Fruit fly (Drosophila melanogaster) whole organism, embryonic: ENCODE data around the gene APC4.

Source experiments
- Aef1 ChIP-seq: fragments of 200-800 bp; sonication (Bioruptor generic); IDR thresholded peaks from 3 replicates; pipeline ENCODE4 v1.3.6; 2022; ENCODE audit warnings: missing biosample characterization, missing genetic modification characterization
- BEAF-32 ChIP-seq: fragments of 200-800 bp; sonication (Bioruptor generic); optimal IDR thresholded peaks from 3 replicates; lab custom pipeline; 2017; ENCODE audit warnings: missing biosample characterization, missing genetic modification characterization, mild to moderate bottlenecking, moderate library complexity, missing genetic modification reagents
- CG10654 ChIP-seq: fragments of 200-800 bp; sonication (Bioruptor generic); optimal IDR thresholded peaks from 2 replicates; lab custom pipeline; 2016; ENCODE audit warnings: missing biosample characterization, missing genetic modification characterization
- CG10979 ChIP-seq: fragments of 200-800 bp; sonication (Bioruptor generic); optimal IDR thresholded peaks from 2 replicates; lab custom pipeline; 2018; ENCODE audit warnings: missing biosample characterization, mild to moderate bottlenecking, missing genetic modification characterization, moderate library complexity
- CG12769 ChIP-seq: fragments of 200-800 bp; sonication (Bioruptor generic); optimal IDR thresholded peaks from 2 replicates; lab custom pipeline; 2019; ENCODE audit warnings: missing biosample characterization, mild to moderate bottlenecking, missing genetic modification characterization, moderate library complexity
- CG14860 ChIP-seq: fragments of 200-800 bp; sonication (Bioruptor generic); IDR thresholded peaks from 3 replicates; pipeline ENCODE4 v1.3.6; 2022; ENCODE audit warnings: missing biosample characterization, missing genetic modification characterization; ENCODE audit not compliant: partially characterized antibody
- CG15011 ChIP-seq: fragments of 200-800 bp; sonication (Bioruptor generic); optimal IDR thresholded peaks from 3 replicates; lab custom pipeline; 2018; ENCODE audit warnings: missing biosample characterization, mild to moderate bottlenecking, missing genetic modification characterization
- CG15073 ChIP-seq: fragments of 200-800 bp; sonication (Bioruptor generic); optimal IDR thresholded peaks from 2 replicates; lab custom pipeline; 2016; ENCODE audit warnings: missing biosample characterization, missing genetic modification characterization
- CG1603 ChIP-seq: fragments of 200-800 bp; sonication (Bioruptor generic); optimal IDR thresholded peaks from 2 replicates; lab custom pipeline; 2019; ENCODE audit warnings: missing biosample characterization, mild to moderate bottlenecking, missing genetic modification characterization, moderate library complexity
- CG1832 ChIP-seq: fragments of 200-800 bp; sonication (Bioruptor generic); optimal IDR thresholded peaks from 2 replicates; lab custom pipeline; 2017; ENCODE audit warnings: missing biosample characterization, mild to moderate bottlenecking, missing genetic modification characterization, inconsistent platforms
- CG18619 ChIP-seq: fragments of 200-800 bp; sonication (Bioruptor generic); optimal IDR thresholded peaks from 3 replicates; lab custom pipeline; 2017; ENCODE audit warnings: missing biosample characterization, mild to moderate bottlenecking, missing genetic modification characterization
- CG2120 ChIP-seq: fragments of 200-800 bp; sonication (Bioruptor generic); optimal IDR thresholded peaks from 3 replicates; lab custom pipeline; 2016; ENCODE audit warnings: missing biosample characterization, missing genetic modification characterization
- CG2199 ChIP-seq: fragments of 200-800 bp; sonication (Bioruptor generic); IDR thresholded peaks from 3 replicates; pipeline ENCODE4 v1.3.6; 2022; ENCODE audit warnings: missing biosample characterization, missing genetic modification characterization
- CG6689 ChIP-seq: fragments of 200-800 bp; sonication (Bioruptor generic); IDR thresholded peaks from 2 replicates; pipeline ENCODE4 v1.3.6; 2022; ENCODE audit warnings: missing biosample characterization, missing genetic modification characterization
- CG6791 ChIP-seq: fragments of 200-800 bp; sonication (Bioruptor generic); IDR thresholded peaks from 3 replicates; pipeline ENCODE4 v1.3.6; 2022; ENCODE audit warnings: missing biosample characterization, missing genetic modification characterization; ENCODE audit not compliant: partially characterized antibody
- CG6854 ChIP-seq: fragments of 200-800 bp; sonication (Bioruptor generic); optimal IDR thresholded peaks from 3 replicates; lab custom pipeline; 2017; ENCODE audit warnings: missing biosample characterization, mild to moderate bottlenecking, missing genetic modification characterization
- CG7928 ChIP-seq: fragments of 200-800 bp; sonication (Bioruptor generic); optimal IDR thresholded peaks from 2 replicates; lab custom pipeline; 2017; ENCODE audit warnings: missing biosample characterization, mild to moderate bottlenecking, missing genetic modification characterization
- CG9797 ChIP-seq: fragments of 200-800 bp; sonication (Bioruptor generic); optimal IDR thresholded peaks from 3 replicates; lab custom pipeline; 2018; ENCODE audit warnings: missing biosample characterization, mild to moderate bottlenecking, missing genetic modification characterization
- E2f2 ChIP-seq: fragments of 200-800 bp; sonication (Bioruptor generic); IDR thresholded peaks from 2 replicates; pipeline ENCODE4 v1.3.6; 2022; ENCODE audit warnings: missing biosample characterization, missing genetic modification characterization
- Gsc ChIP-seq: fragments of 200-800 bp; sonication (Bioruptor generic); IDR thresholded peaks from 2 replicates; pipeline ENCODE4 v1.3.6; 2022; ENCODE audit warnings: missing biosample characterization, missing genetic modification characterization
- HLHmδ ChIP-seq: fragments of 200-800 bp; sonication (Bioruptor generic); optimal IDR thresholded peaks from 2 replicates; lab custom pipeline; 2018; ENCODE audit warnings: missing biosample characterization, mild to moderate bottlenecking, missing genetic modification characterization, moderate library complexity
- Lim3 ChIP-seq: fragments of 200-800 bp; sonication (Bioruptor generic); IDR thresholded peaks from 2 replicates; pipeline ENCODE4 v1.3.6; 2022; ENCODE audit warnings: missing biosample characterization, missing genetic modification characterization
- MESR4 ChIP-seq: fragments of 200-800 bp; sonication (Bioruptor generic); optimal IDR thresholded peaks from 2 replicates; lab custom pipeline; 2018; ENCODE audit warnings: missing biosample characterization, mild to moderate bottlenecking, missing genetic modification characterization, moderate library complexity
- Myb ChIP-seq: fragments of 200-800 bp; sonication (Bioruptor generic); optimal IDR thresholded peaks from 2 replicates; lab custom pipeline; 2016; ENCODE audit warnings: missing biosample characterization, missing genetic modification characterization
- Oli ChIP-seq: fragments of 200-800 bp; sonication (Bioruptor generic); optimal IDR thresholded peaks from 2 replicates; lab custom pipeline; 2018; ENCODE audit warnings: missing biosample characterization, mild to moderate bottlenecking, missing genetic modification characterization, moderate library complexity
- PHDP ChIP-seq: fragments of 200-800 bp; sonication (Bioruptor generic); optimal IDR thresholded peaks from 3 replicates; lab custom pipeline; 2018; ENCODE audit warnings: missing biosample characterization, mild to moderate bottlenecking, missing genetic modification characterization, moderate library complexity
- Sox100B ChIP-seq: fragments of 200-800 bp; sonication (Bioruptor generic); optimal IDR thresholded peaks from 3 replicates; lab custom pipeline; 2018; ENCODE audit warnings: missing biosample characterization, mild to moderate bottlenecking, missing genetic modification characterization
- Xrp1 ChIP-seq: fragments of 200-800 bp; sonication (Bioruptor generic); IDR thresholded peaks from 2 replicates; pipeline ENCODE4 v1.3.6; 2022; ENCODE audit warnings: missing biosample characterization, missing genetic modification characterization
- ato ChIP-seq: fragments of 200-800 bp; sonication (Bioruptor generic); IDR thresholded peaks from 2 replicates; pipeline ENCODE4 v1.3.6; 2022; ENCODE audit warnings: missing biosample characterization, missing genetic modification characterization; ENCODE audit not compliant: partially characterized antibody
- az2 ChIP-seq: fragments of 200-800 bp; sonication (Bioruptor generic); optimal IDR thresholded peaks from 3 replicates; lab custom pipeline; 2016; ENCODE audit warnings: missing biosample characterization, missing genetic modification characterization
- bab2 ChIP-seq: fragments of 200-800 bp; sonication (Bioruptor generic); optimal IDR thresholded peaks from 2 replicates; lab custom pipeline; 2016; ENCODE audit warnings: missing biosample characterization, missing genetic modification characterization
- en ChIP-seq: fragments of 200-800 bp; sonication (Bioruptor generic); optimal IDR thresholded peaks from 2 replicates; lab custom pipeline; 2016; ENCODE audit warnings: missing biosample characterization, missing genetic modification characterization
- fru ChIP-seq: fragments of >200 bp; optimal IDR thresholded peaks from 2 replicates; lab custom pipeline; 2017
- gcm ChIP-seq: fragments of 200-800 bp; sonication (Bioruptor generic); optimal IDR thresholded peaks from 2 replicates; lab custom pipeline; 2019; ENCODE audit warnings: missing biosample characterization, mild to moderate bottlenecking, missing genetic modification characterization, moderate library complexity
- hbn ChIP-seq: fragments of 200-800 bp; sonication (Bioruptor generic); IDR thresholded peaks from 2 replicates; pipeline ENCODE4 v1.3.6; 2022; ENCODE audit warnings: missing biosample characterization, missing genetic modification characterization; ENCODE audit not compliant: partially characterized antibody
- her ChIP-seq: fragments of 200-800 bp; sonication (Bioruptor generic); optimal IDR thresholded peaks from 2 replicates; lab custom pipeline; 2016; ENCODE audit warnings: missing biosample characterization, missing genetic modification characterization
- hkb ChIP-seq, 2 experiments: fragments of 200-800 bp in 1 of 2; fragments of >200 bp in 1 of 2; sonication (Bioruptor generic) in 1 of 2; IDR thresholded peaks in 1 of 2; optimal IDR thresholded peaks in 1 of 2; 2 replicates each; pipeline versions ENCODE4 v1.3.6 to Lab custom; 2017 to 2022; ENCODE audit warnings: missing biosample characterization in 1 of 2, missing genetic modification characterization in 1 of 2
- insv ChIP-seq, 2 experiments: fragments of 200-800 bp; sonication (Bioruptor generic); optimal IDR thresholded peaks; 3 replicates each; lab custom pipeline; 2016 to 2018; ENCODE audit warnings: missing biosample characterization in 2 of 2, missing genetic modification characterization in 2 of 2
- lbe ChIP-seq: fragments of 200-800 bp; sonication (Bioruptor generic); optimal IDR thresholded peaks from 2 replicates; lab custom pipeline; 2016; ENCODE audit warnings: missing biosample characterization, mild to moderate bottlenecking, missing genetic modification characterization
- lilli ChIP-seq: fragments of 200-800 bp; sonication (Bioruptor generic); optimal IDR thresholded peaks from 3 replicates; lab custom pipeline; 2016; ENCODE audit warnings: missing biosample characterization, missing genetic modification characterization
- lola ChIP-seq, 3 experiments: fragments of >200 bp in 2 of 3; fragments of 200-800 bp in 1 of 3; sonication (Bioruptor generic) in 1 of 3; optimal IDR thresholded peaks; 2 replicates each; lab custom pipeline; 2017 to 2019; ENCODE audit warnings: missing biosample characterization in 3 of 3, missing genetic modification characterization in 3 of 3, mild to moderate bottlenecking in 1 of 3, moderate library complexity in 1 of 3
- oc ChIP-seq: fragments of 200-800 bp; sonication (Bioruptor generic); optimal IDR thresholded peaks from 2 replicates; lab custom pipeline; 2018; ENCODE audit warnings: missing biosample characterization, mild to moderate bottlenecking, missing genetic modification characterization, moderate library complexity
- pzg ChIP-seq: fragments of 200-800 bp; sonication (Bioruptor generic); optimal IDR thresholded peaks from 3 replicates; lab custom pipeline; 2018; ENCODE audit warnings: missing biosample characterization, mild to moderate bottlenecking, missing genetic modification characterization, moderate library complexity
- schlank ChIP-seq: fragments of 200-800 bp; sonication (Bioruptor generic); optimal IDR thresholded peaks from 2 replicates; lab custom pipeline; 2018; ENCODE audit warnings: missing biosample characterization, mild to moderate bottlenecking, missing genetic modification characterization
- sim ChIP-seq: fragments of 200-800 bp; sonication (Bioruptor generic); IDR thresholded peaks from 2 replicates; pipeline ENCODE4 v1.3.6; 2022; ENCODE audit warnings: missing biosample characterization, missing genetic modification characterization
- sima ChIP-seq: fragments of 200-800 bp; sonication (Bioruptor generic); optimal IDR thresholded peaks from 2 replicates; lab custom pipeline; 2016; ENCODE audit warnings: missing biosample characterization, missing genetic modification characterization
- sqz ChIP-seq: fragments of 200-800 bp; sonication (Bioruptor generic); optimal IDR thresholded peaks from 3 replicates; lab custom pipeline; 2018; ENCODE audit warnings: missing biosample characterization, mild to moderate bottlenecking, missing genetic modification characterization
- tin ChIP-seq: fragments of 200-800 bp; sonication (Bioruptor generic); optimal IDR thresholded peaks from 3 replicates; lab custom pipeline; 2016; ENCODE audit warnings: missing biosample characterization, missing genetic modification characterization
- tup ChIP-seq: fragments of 200-800 bp; sonication (Bioruptor generic); optimal IDR thresholded peaks from 2 replicates; lab custom pipeline; 2016; ENCODE audit warnings: missing biosample characterization, mild to moderate bottlenecking, missing genetic modification characterization, moderate library complexity
- tx ChIP-seq: fragments of 200-800 bp; sonication (Bioruptor generic); optimal IDR thresholded peaks from 2 replicates; lab custom pipeline; 2016; ENCODE audit warnings: missing biosample characterization, missing genetic modification characterization

APC4 gene

DNA sequence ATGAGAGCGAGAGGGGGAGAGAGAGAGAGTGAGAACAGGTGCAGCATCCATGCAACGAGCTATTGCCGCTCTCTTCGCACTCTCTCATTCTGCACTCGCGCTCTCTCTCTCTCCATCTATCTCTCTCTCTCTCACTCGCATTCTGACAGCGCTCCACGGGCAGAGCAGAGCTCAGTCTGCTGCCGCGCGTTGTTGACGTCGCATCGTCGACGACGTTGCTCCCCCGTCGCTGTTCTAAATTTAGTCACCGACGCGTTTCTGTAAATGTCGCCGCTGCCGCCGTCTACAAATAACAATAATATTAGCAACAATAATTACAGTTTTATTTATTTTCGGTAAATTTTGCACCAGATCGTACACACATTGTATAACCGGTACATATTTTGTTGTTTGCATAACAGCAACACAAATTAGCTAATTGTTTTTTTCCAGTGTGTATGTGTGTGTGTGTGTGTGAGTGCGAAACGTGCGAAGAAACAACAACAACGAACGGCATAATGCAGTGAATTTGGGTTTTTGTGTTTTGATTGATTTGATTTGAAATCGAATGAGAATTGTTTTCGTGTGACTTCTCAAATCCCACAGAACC is 40.2 kb upstream of the APC4 start (continued):
- no peak for TF ChIP-seq Lim3
- TF ChIP-seq CG10979 (tag; lab: Kevin White, UChicago): peak; percentile 34
- TF ChIP-seq lbe (GFP tag; lab: Kevin White, UChicago): no peak
- no peak for TF ChIP-seq CG2199 (GFP tag; lab: Robert Waterston, UW)
- no peak for TF ChIP-seq hbn (GFP tag; lab: Robert Waterston, UW)
- no peak for TF ChIP-seq MESR4 (GFP tag; lab: Kevin White, UChicago)
- peak; percentile 22 for TF ChIP-seq PHDP (tag; lab: Kevin White, UChicago)
- TF ChIP-seq bab2: peak; percentile 48
- no peak for TF ChIP-seq CG2120 (GFP tag; lab: Kevin White, UChicago)
- peak; percentile 35 for TF ChIP-seq HLHmδ (GFP tag; lab: Kevin White, UChicago)
- peak; percentile 7 for TF ChIP-seq Oli (tag; lab: Kevin White, UChicago)
- no peak for TF ChIP-seq Aef1 (GFP tag; lab: Robert Waterston, UW)
- TF ChIP-seq BEAF-32 (GFP tag; lab: Kevin White, UChicago): no peak
- no peak for TF ChIP-seq schlank (tag; lab: Kevin White, UChicago)
- peak; percentile 56 for TF ChIP-seq CG1603 (tag; lab: Kevin White, UChicago)
- no peak for TF ChIP-seq Myb (GFP tag; lab: Kevin White, UChicago)
- TF ChIP-seq CG15011 (GFP tag; lab: Kevin White, UChicago): no peak
- no peak for TF ChIP-seq tup (GFP tag; lab: Kevin White, UChicago)
- TF ChIP-seq fru (lab: Kevin White, UChicago): no peak
- peak; percentile 23; the same call in 1 of the 2 replicates for TF ChIP-seq CG6689 (GFP tag; lab: Robert Waterston, UW)
- no peak for TF ChIP-seq gcm
- no peak for TF ChIP-seq CG10654 (GFP tag; lab: Kevin White, UChicago)
- no peak for TF ChIP-seq Sox100B (GFP tag; lab: Kevin White, UChicago)
- no peak for TF ChIP-seq sqz
- TF ChIP-seq lilli (GFP tag; lab: Kevin White, UChicago): peak; percentile 25
- no peak for TF ChIP-seq E2f2 (GFP tag; lab: Robert Waterston, UW)
- no peak for TF ChIP-seq sima (GFP tag; lab: Kevin White, UChicago)
- TF ChIP-seq oc (tag; lab: Kevin White, UChicago): no peak
- TF ChIP-seq CG12769 (tag; lab: Kevin White, UChicago): no peak
- no peak for TF ChIP-seq her (GFP tag; lab: Kevin White, UChicago)
- peak; percentile 53 for TF ChIP-seq Xrp1 (GFP tag; lab: Robert Waterston, UW)
- TF ChIP-seq tin (GFP tag; lab: Kevin White, UChicago): no peak
- no peak for TF ChIP-seq CG7928
- TF ChIP-seq en (GFP tag; lab: Kevin White, UChicago): no peak
- no peak for TF ChIP-seq CG9797 (GFP tag; lab: Kevin White, UChicago)
- TF ChIP-seq Gsc (GFP tag; lab: Robert Waterston, UW): no peak
- no peak for TF ChIP-seq sim
- TF ChIP-seq ato (GFP tag; lab: Robert Waterston, UW): no peak
- TF ChIP-seq CG6854 (GFP tag; lab: Kevin White, UChicago): no peak
- TF ChIP-seq hkb (optimal IDR thresholded peaks at IDR 0.05; lab: Kevin White, UChicago): no peak
- TF ChIP-seq hkb (GFP tag; IDR thresholded peaks at IDR 0.05; lab: Robert Waterston, UW): 0 out of 2 replicates have a peak, but pooled peaks have one; percentile 27
- peak in 1 of 2 experiments; percentile 7 for TF ChIP-seq insv (GFP tag; optimal IDR thresholded peaks at IDR 0.05; lab: Kevin White, UChicago)
- peak; percentile 94 for TF ChIP-seq CG1832 (GFP tag; lab: Kevin White, UChicago)
- TF ChIP-seq lola (GFP tag; optimal IDR thresholded peaks at IDR 0.05; lab: Kevin White, UChicago): no peak
- no peak for TF ChIP-seq CG15073 (GFP tag; lab: Kevin White, UChicago)
- TF ChIP-seq CG6791: no peak
- TF ChIP-seq az2: peak; percentile 17
- TF ChIP-seq CG14860 (GFP tag; lab: Robert Waterston, UW): no peak
- TF ChIP-seq CG18619 (GFP tag; lab: Kevin White, UChicago): no peak
- no peak for TF ChIP-seq pzg
- no peak for TF ChIP-seq tx
